Fruit fly (Drosophila melanogaster) whole organism, embryonic: ENCODE data around the gene CG34298.

Source experiments
- Bdp1 ChIP-seq: fragments of 200-800 bp; sonication (Bioruptor generic); optimal IDR thresholded peaks from 3 replicates; lab custom pipeline; 2016; ENCODE audit warnings: missing biosample characterization, missing genetic modification characterization
- Bteb2 ChIP-seq: fragments of 200-800 bp; sonication (Bioruptor generic); optimal IDR thresholded peaks from 2 replicates; lab custom pipeline; 2016; ENCODE audit warnings: missing biosample characterization, missing genetic modification characterization
- CG10462 ChIP-seq: fragments of 200-800 bp; sonication (Bioruptor generic); optimal IDR thresholded peaks from 2 replicates; lab custom pipeline; 2016; ENCODE audit warnings: missing biosample characterization, missing genetic modification characterization
- CG11085 ChIP-seq: fragments of 200-800 bp; sonication (Bioruptor generic); IDR thresholded peaks from 2 replicates; pipeline ENCODE4 v1.3.6; 2022; ENCODE audit warnings: missing biosample characterization, missing genetic modification characterization
- CG11695 ChIP-seq: fragments of 200-800 bp; sonication (Bioruptor generic); IDR thresholded peaks from 3 replicates; pipeline ENCODE4 v1.3.6; 2022; ENCODE audit warnings: missing biosample characterization, missing genetic modification characterization
- CG11723 ChIP-seq: fragments of 200-800 bp; sonication (Bioruptor generic); optimal IDR thresholded peaks from 2 replicates; lab custom pipeline; 2017; ENCODE audit warnings: missing biosample characterization, mild to moderate bottlenecking, missing genetic modification characterization
- CG12942 ChIP-seq: fragments of 200-800 bp; sonication (Bioruptor generic); optimal IDR thresholded peaks from 3 replicates; lab custom pipeline; 2016; ENCODE audit warnings: missing biosample characterization, missing genetic modification characterization
- CG13296 ChIP-seq: fragments of 200-800 bp; sonication (Bioruptor generic); optimal IDR thresholded peaks from 3 replicates; lab custom pipeline; 2018; ENCODE audit warnings: missing biosample characterization, mild to moderate bottlenecking, missing genetic modification characterization
- CG13775 ChIP-seq: fragments of 200-800 bp; sonication (Bioruptor generic); optimal IDR thresholded peaks from 3 replicates; lab custom pipeline; 2017; ENCODE audit warnings: missing biosample characterization, mild to moderate bottlenecking, missing genetic modification characterization
- CG14667 ChIP-seq: fragments of 200-800 bp; sonication (Bioruptor generic); IDR thresholded peaks from 2 replicates; pipeline ENCODE4 v1.3.6; 2022; ENCODE audit warnings: missing biosample characterization, missing genetic modification characterization
- CG15479 ChIP-seq: fragments of 200-800 bp; sonication (Bioruptor generic); optimal IDR thresholded peaks from 3 replicates; lab custom pipeline; 2019; ENCODE audit warnings: missing biosample characterization, mild to moderate bottlenecking, missing genetic modification characterization, moderate library complexity
- CG1603 ChIP-seq: fragments of 200-800 bp; sonication (Bioruptor generic); optimal IDR thresholded peaks from 2 replicates; lab custom pipeline; 2019; ENCODE audit warnings: missing biosample characterization, mild to moderate bottlenecking, missing genetic modification characterization, moderate library complexity
- CG1647 ChIP-seq: fragments of 200-800 bp; sonication (Bioruptor generic); optimal IDR thresholded peaks from 3 replicates; lab custom pipeline; 2016; ENCODE audit warnings: missing biosample characterization, missing genetic modification characterization
- CG17186 ChIP-seq: fragments of 200-800 bp; sonication (Bioruptor generic); optimal IDR thresholded peaks from 3 replicates; lab custom pipeline; 2017; ENCODE audit warnings: missing biosample characterization, missing genetic modification reagents, missing genetic modification characterization
- CG2129 ChIP-seq: fragments of 200-800 bp; sonication (Bioruptor generic); IDR thresholded peaks from 2 replicates; pipeline ENCODE4 v1.3.6; 2022; ENCODE audit warnings: missing biosample characterization, missing genetic modification characterization; ENCODE audit not compliant: partially characterized antibody
- CG2875 ChIP-seq: fragments of 200-800 bp; sonication (Bioruptor generic); optimal IDR thresholded peaks from 2 replicates; lab custom pipeline; 2017; ENCODE audit warnings: missing biosample characterization, mild to moderate bottlenecking, missing genetic modification characterization, missing genetic modification reagents
- CG2889 ChIP-seq: fragments of 200-800 bp; sonication (Bioruptor generic); IDR thresholded peaks from 3 replicates; pipeline ENCODE4 v1.3.6; 2022; ENCODE audit warnings: missing biosample characterization, missing genetic modification characterization
- CG3281 ChIP-seq: fragments of 200-800 bp; sonication (Bioruptor generic); optimal IDR thresholded peaks from 3 replicates; lab custom pipeline; 2017; ENCODE audit warnings: missing biosample characterization, mild to moderate bottlenecking, missing genetic modification characterization
- CG3847 ChIP-seq: fragments of 200-800 bp; sonication (Bioruptor generic); IDR thresholded peaks from 2 replicates; pipeline ENCODE4 v1.3.6; 2022; ENCODE audit warnings: missing biosample characterization, missing genetic modification characterization
- CG3995 ChIP-seq: fragments of 200-800 bp; sonication (Bioruptor generic); optimal IDR thresholded peaks from 3 replicates; lab custom pipeline; 2016; ENCODE audit warnings: missing biosample characterization, missing genetic modification characterization
- CG42726 ChIP-seq: fragments of 200-800 bp; sonication (Bioruptor generic); IDR thresholded peaks from 2 replicates; pipeline ENCODE4 v1.3.6; 2022; ENCODE audit warnings: missing biosample characterization, missing genetic modification characterization; ENCODE audit not compliant: partially characterized antibody
- CG4404 ChIP-seq: fragments of 200-800 bp; sonication (Bioruptor generic); IDR thresholded peaks from 2 replicates; pipeline ENCODE4 v1.3.6; 2022; ENCODE audit warnings: missing biosample characterization, missing genetic modification characterization
- CG4854 ChIP-seq: fragments of 200-800 bp; sonication (Bioruptor generic); optimal IDR thresholded peaks from 2 replicates; lab custom pipeline; 2016; ENCODE audit warnings: missing biosample characterization, missing genetic modification characterization, inconsistent platforms
- CG5180 ChIP-seq: fragments of 200-800 bp; sonication (Bioruptor generic); optimal IDR thresholded peaks from 3 replicates; lab custom pipeline; 2017; ENCODE audit warnings: missing biosample characterization, missing genetic modification characterization, mild to moderate bottlenecking, moderate library complexity, missing genetic modification reagents
- CG6175 ChIP-seq: fragments of 200-800 bp; sonication (Bioruptor generic); IDR thresholded peaks from 3 replicates; pipeline ENCODE4 v1.3.6; 2022; ENCODE audit warnings: missing biosample characterization, missing genetic modification characterization
- CoRest ChIP-seq: fragments of 200-800 bp; sonication (Bioruptor generic); optimal IDR thresholded peaks from 3 replicates; lab custom pipeline; 2018; ENCODE audit warnings: missing biosample characterization, mild to moderate bottlenecking, missing genetic modification characterization, moderate library complexity
- ERR ChIP-seq: fragments of 200-800 bp; sonication (Bioruptor generic); optimal IDR thresholded peaks from 2 replicates; lab custom pipeline; 2016; ENCODE audit warnings: missing biosample characterization, missing genetic modification characterization
- Fer3 ChIP-seq: fragments of 200-800 bp; sonication (Bioruptor generic); optimal IDR thresholded peaks from 2 replicates; lab custom pipeline; 2018; ENCODE audit warnings: missing biosample characterization, mild to moderate bottlenecking, missing genetic modification characterization, moderate library complexity
- Gsc ChIP-seq: fragments of 200-800 bp; sonication (Bioruptor generic); IDR thresholded peaks from 2 replicates; pipeline ENCODE4 v1.3.6; 2022; ENCODE audit warnings: missing biosample characterization, missing genetic modification characterization
- Hr78 ChIP-seq, 2 experiments: fragments of 200-800 bp in 1 of 2; fragments of >200 bp in 1 of 2; sonication (Bioruptor generic) in 1 of 2; optimal IDR thresholded peaks; 2 replicates each; lab custom pipeline; 2017 to 2019; ENCODE audit warnings: missing biosample characterization in 2 of 2, missing genetic modification characterization in 2 of 2, mild to moderate bottlenecking in 1 of 2, moderate library complexity in 1 of 2
- Sry-δ ChIP-seq: fragments of 200-800 bp; sonication (Bioruptor generic); optimal IDR thresholded peaks from 2 replicates; lab custom pipeline; 2016; ENCODE audit warnings: missing biosample characterization, missing genetic modification characterization
- Trl ChIP-seq, 3 experiments: fragments of >200 bp in 2 of 3; fragments of 200-800 bp in 1 of 3; sonication (Bioruptor generic) in 1 of 3; optimal IDR thresholded peaks; 2 replicates in 1 of 3; 3 replicates in 2 of 3; lab custom pipeline; 2016 to 2017; ENCODE audit warnings: missing biosample characterization in 1 of 3, missing genetic modification characterization in 1 of 3
- aop ChIP-seq: fragments of 200-800 bp; sonication (Bioruptor generic); IDR thresholded peaks from 2 replicates; pipeline ENCODE4 v1.3.6; 2022; ENCODE audit warnings: missing biosample characterization, missing genetic modification characterization
- chinmo ChIP-seq: fragments of 200-800 bp; sonication (Bioruptor generic); IDR thresholded peaks from 4 replicates; pipeline ENCODE4 v1.3.6; 2022; ENCODE audit warnings: missing biosample characterization, missing genetic modification characterization; ENCODE audit not compliant: partially characterized antibody
- chm ChIP-seq: fragments of 200-800 bp; sonication (Bioruptor generic); IDR thresholded peaks from 2 replicates; pipeline ENCODE4 v1.3.6; 2022; ENCODE audit warnings: missing biosample characterization, missing genetic modification characterization
- disco-r ChIP-seq: fragments of 200-800 bp; sonication (Bioruptor generic); optimal IDR thresholded peaks from 2 replicates; lab custom pipeline; 2016; ENCODE audit warnings: missing biosample characterization, missing genetic modification characterization
- dm ChIP-seq: fragments of 200-800 bp; sonication (Bioruptor generic); optimal IDR thresholded peaks from 3 replicates; lab custom pipeline; 2016; ENCODE audit warnings: missing biosample characterization, missing genetic modification characterization
- dmrt11E ChIP-seq: fragments of 200-800 bp; sonication (Bioruptor generic); optimal IDR thresholded peaks from 3 replicates; lab custom pipeline; 2018; ENCODE audit warnings: missing biosample characterization, mild to moderate bottlenecking, missing genetic modification characterization, moderate library complexity
- ems ChIP-seq: fragments of 200-800 bp; sonication (Bioruptor generic); optimal IDR thresholded peaks from 3 replicates; lab custom pipeline; 2016; ENCODE audit warnings: missing biosample characterization, missing genetic modification characterization
- eyg ChIP-seq: fragments of 200-800 bp; sonication (Bioruptor generic); optimal IDR thresholded peaks from 3 replicates; lab custom pipeline; 2016; ENCODE audit warnings: missing biosample characterization, missing genetic modification characterization
- ind ChIP-seq: fragments of 200-800 bp; sonication (Bioruptor generic); optimal IDR thresholded peaks from 3 replicates; lab custom pipeline; 2016; ENCODE audit warnings: missing biosample characterization, missing genetic modification characterization
- lov ChIP-seq, 2 experiments: fragments of 200-800 bp in 1 of 2; fragments of >200 bp in 1 of 2; sonication (Bioruptor generic) in 1 of 2; IDR thresholded peaks in 1 of 2; optimal IDR thresholded peaks in 1 of 2; 2 replicates in 1 of 2; 3 replicates in 1 of 2; pipeline versions ENCODE4 v1.3.6 to Lab custom; 2017 to 2022; ENCODE audit warnings: missing biosample characterization in 1 of 2, missing genetic modification characterization in 1 of 2
- prd ChIP-seq, 3 experiments: fragments of >200 bp in 2 of 3; fragments of 200-800 bp in 1 of 3; sonication (Bioruptor generic) in 1 of 3; optimal IDR thresholded peaks in 2 of 3; IDR thresholded peaks in 1 of 3; 2 replicates in 2 of 3; 3 replicates in 1 of 3; pipeline versions ENCODE4 v1.3.6 to Lab custom; 2017 to 2022; ENCODE audit warnings: missing biosample characterization in 1 of 3, missing genetic modification characterization in 1 of 3
- shn ChIP-seq: fragments of 200-800 bp; sonication (Bioruptor generic); optimal IDR thresholded peaks from 3 replicates; lab custom pipeline; 2016; ENCODE audit warnings: missing biosample characterization, missing genetic modification characterization
- sim ChIP-seq: fragments of 200-800 bp; sonication (Bioruptor generic); IDR thresholded peaks from 2 replicates; pipeline ENCODE4 v1.3.6; 2022; ENCODE audit warnings: missing biosample characterization, missing genetic modification characterization
- ttk ChIP-seq: fragments of 200-800 bp; sonication (Bioruptor generic); IDR thresholded peaks from 2 replicates; pipeline ENCODE4 v2.1.2; 2022; ENCODE audit warnings: missing biosample characterization, missing genetic modification characterization
- tup ChIP-seq: fragments of 200-800 bp; sonication (Bioruptor generic); optimal IDR thresholded peaks from 2 replicates; lab custom pipeline; 2016; ENCODE audit warnings: missing biosample characterization, mild to moderate bottlenecking, missing genetic modification characterization, moderate library complexity

CG34298 gene

dm6 chr3R:30021559-30022451, 22.2 kb downstream of the CG34298 start, which contains the start of gene Mgat2 (continued):
- TF ChIP-seq tup (GFP tag; lab: Kevin White, UChicago) (no peak), Trl (optimal IDR thresholded peaks at IDR 0.05; lab: Kevin White, UChicago) (peak; percentile 45 to 61), Trl (GFP tag; optimal IDR thresholded peaks at IDR 0.05; lab: Kevin White, UChicago) (peak; percentile 30), CG1647 (GFP tag; lab: Kevin White, UChicago) (no peak), CG3847 (GFP tag; lab: Robert Waterston, UW) (no peak), CG3995 (GFP tag; lab: Kevin White, UChicago) (peak; percentile 3), CG12942 (GFP tag; lab: Kevin White, UChicago) (no peak), CG13775 (GFP tag; lab: Kevin White, UChicago) (no peak), CG11723 (peak; percentile 16), dmrt11E (peak; percentile 2), Bteb2 (no peak), shn (GFP tag; lab: Kevin White, UChicago) (no peak), Hr78 (GFP tag; optimal IDR thresholded peaks at IDR 0.05; lab: Kevin White, UChicago) (no peak), CG2875 (GFP tag; lab: Kevin White, UChicago) (peak; percentile 14), CG6175 (peak; percentile 82; the same call in 2 of the 3 replicates), CG11085 (GFP tag; lab: Robert Waterston, UW) (no peak), ttk (GFP tag; lab: Robert Waterston, UW) (no peak), Fer3 (tag; lab: Kevin White, UChicago) (peak; percentile 15), Gsc (no peak), sim (no peak), chinmo (GFP tag; lab: Robert Waterston, UW) (peak; percentile 97), CG2889 (GFP tag; lab: Robert Waterston, UW) (no peak), prd (optimal IDR thresholded peaks at IDR 0.05; lab: Kevin White, UChicago) (no peak), prd (GFP tag; IDR thresholded peaks at IDR 0.05; lab: Robert Waterston, UW) (no peak), CG10462 (no peak), chm (GFP tag; lab: Robert Waterston, UW) (peak; percentile 83), lov (optimal IDR thresholded peaks at IDR 0.05; lab: Kevin White, UChicago) (no peak), lov (GFP tag; IDR thresholded peaks at IDR 0.05; lab: Robert Waterston, UW) (0 out of 3 replicates have a peak, but pooled peaks have one; percentile 29), ERR (no peak), CG4854 (GFP tag; lab: Kevin White, UChicago) (no peak), CG1603 (tag; lab: Kevin White, UChicago) (peak; percentile 44), CG11695 (GFP tag; lab: Robert Waterston, UW) (peak; percentile 30; the same call in 1 of the 3 replicates), ems (peak; percentile 11), CG3281 (GFP tag; lab: Kevin White, UChicago) (no peak), CoRest (tag; lab: Kevin White, UChicago) (no peak), CG14667 (GFP tag; lab: Robert Waterston, UW) (no peak), disco-r (GFP tag; lab: Kevin White, UChicago) (no peak), ind (GFP tag; lab: Kevin White, UChicago) (no peak), CG17186 (GFP tag; lab: Kevin White, UChicago) (peak; percentile 24), CG4404 (GFP tag; lab: Robert Waterston, UW) (no peak), Bdp1 (no peak), Sry-δ (GFP tag; lab: Kevin White, UChicago) (no peak), CG15479 (GFP tag; lab: Kevin White, UChicago) (peak; percentile 59), CG13296 (GFP tag; lab: Kevin White, UChicago) (peak; percentile 41), CG42726 (GFP tag; lab: Robert Waterston, UW) (peak; percentile 22; the same call in 1 of the 2 replicates), CG5180 (GFP tag; lab: Kevin White, UChicago) (no peak), eyg (GFP tag; lab: Kevin White, UChicago) (peak; percentile 35), aop (GFP tag; lab: Robert Waterston, UW) (no peak), CG2129 (peak; percentile 80), dm (peak; percentile 8)
